Worm (Caenorhabditis elegans) whole organism, L3 larva: Measurements from ENCODE around the gene nhr-193.

Source experiments
- R02D3.7 ChIP-seq: fragments of 150-350 bp; optimal IDR thresholded peaks from 2 replicates; lab custom pipeline; 2014; ENCODE audit warnings: missing biosample characterization, missing genetic modification characterization
- aly-2 ChIP-seq: fragments of 150-350 bp; optimal IDR thresholded peaks from 2 replicates; lab custom pipeline; 2014; ENCODE audit warnings: missing biosample characterization, missing genetic modification characterization
- ama-1 ChIP-seq: fragments of 150-350 bp; optimal IDR thresholded peaks from 2 replicates; lab custom pipeline; 2018
- ceh-16 ChIP-seq: sonication (generic microtip); optimal IDR thresholded peaks from 2 replicates; lab custom pipeline; 2017; ENCODE audit warnings: missing biosample characterization, missing genetic modification characterization
- ceh-28 ChIP-seq: fragments of 150-350 bp; optimal IDR thresholded peaks from 2 replicates; lab custom pipeline; 2014; ENCODE audit warnings: missing biosample characterization, missing genetic modification reagents, missing genetic modification characterization
- egl-27 ChIP-seq: sonication (generic microtip); optimal IDR thresholded peaks from 4 replicates; lab custom pipeline; 2017; ENCODE audit warnings: missing biosample characterization, missing genetic modification reagents, missing genetic modification characterization
- elt-2 ChIP-seq: sonication (generic microtip); optimal IDR thresholded peaks from 2 replicates; lab custom pipeline; 2016; ENCODE audit warnings: missing genetic modification reagents, mild to moderate bottlenecking, missing genetic modification characterization, missing compliant biosample characterization
- elt-3 ChIP-seq, 3 experiments: fragments of 150-350 bp in 1 of 3; sonication (generic microtip) in 2 of 3; optimal IDR thresholded peaks; 2 replicates in 2 of 3; 4 replicates in 1 of 3; lab custom pipeline; 2014 to 2017; ENCODE audit warnings: missing biosample characterization in 3 of 3, missing genetic modification characterization in 3 of 3
- eor-1 ChIP-seq, 2 experiments: fragments of 150-350 bp; optimal IDR thresholded peaks; 2 replicates each; lab custom pipeline; 2014 to 2018; ENCODE audit warnings: missing biosample characterization in 2 of 2, missing genetic modification characterization in 2 of 2
- fkh-2 ChIP-seq: fragments of 150-350 bp; optimal IDR thresholded peaks from 2 replicates; lab custom pipeline; 2014; ENCODE audit warnings: missing biosample characterization, missing genetic modification reagents, missing genetic modification characterization
- hmg-11 ChIP-seq: sonication (generic microtip); optimal IDR thresholded peaks from 2 replicates; lab custom pipeline; 2016; ENCODE audit warnings: missing genetic modification characterization, missing compliant biosample characterization
- jun-1 ChIP-seq: fragments of 150-350 bp; optimal IDR thresholded peaks from 2 replicates; lab custom pipeline; 2014; ENCODE audit warnings: missing biosample characterization, missing genetic modification reagents, missing genetic modification characterization
- lin-15B ChIP-seq: fragments of 150-350 bp; optimal IDR thresholded peaks from 2 replicates; lab custom pipeline; 2014; ENCODE audit warnings: missing biosample characterization, missing genetic modification characterization
- lin-39 ChIP-seq: fragments of 150-350 bp; optimal IDR thresholded peaks from 2 replicates; lab custom pipeline; 2018; ENCODE audit warnings: missing biosample characterization, missing genetic modification reagents, missing genetic modification characterization
- lsy-12 ChIP-seq: sonication (generic microtip); optimal IDR thresholded peaks from 2 replicates; lab custom pipeline; 2016; ENCODE audit warnings: mild to moderate bottlenecking, missing genetic modification characterization, missing compliant biosample characterization
- mdl-1 ChIP-seq: fragments of 150-350 bp; optimal IDR thresholded peaks from 2 replicates; lab custom pipeline; 2014; ENCODE audit warnings: missing biosample characterization, missing genetic modification characterization
- mml-1 ChIP-seq: fragments of 150-350 bp; sonication (generic microtip); optimal IDR thresholded peaks from 3 replicates; lab custom pipeline; 2014; ENCODE audit warnings: missing biosample characterization, missing genetic modification characterization
- nfya-1 ChIP-seq: sonication (generic microtip); optimal IDR thresholded peaks from 2 replicates; lab custom pipeline; 2017; ENCODE audit warnings: missing genetic modification characterization, mild to moderate bottlenecking, missing compliant biosample characterization, antibody characterized with exemption, moderate library complexity; ENCODE audit not compliant: insufficient read depth
- nhr-11 ChIP-seq: fragments of 150-350 bp; optimal IDR thresholded peaks from 2 replicates; lab custom pipeline; 2014; ENCODE audit warnings: missing biosample characterization, missing genetic modification characterization
- nhr-23 ChIP-seq: fragments of 150-350 bp; optimal IDR thresholded peaks from 2 replicates; lab custom pipeline; 2014; ENCODE audit warnings: missing biosample characterization, missing genetic modification reagents, missing genetic modification characterization
- nhr-237 ChIP-seq: fragments of 150-350 bp; optimal IDR thresholded peaks from 2 replicates; lab custom pipeline; 2014; ENCODE audit warnings: missing biosample characterization, missing genetic modification characterization
- nhr-25 ChIP-seq: sonication (generic microtip); optimal IDR thresholded peaks from 2 replicates; lab custom pipeline; 2017; ENCODE audit warnings: missing biosample characterization, missing genetic modification characterization
- nhr-43 ChIP-seq: sonication (generic microtip); optimal IDR thresholded peaks from 2 replicates; lab custom pipeline; 2016; ENCODE audit warnings: mild to moderate bottlenecking, missing genetic modification characterization, missing compliant biosample characterization; ENCODE audit not compliant: poor library complexity, severe bottlenecking
- nhr-76 ChIP-seq: fragments of 150-350 bp; sonication (generic microtip); optimal IDR thresholded peaks from 5 replicates; lab custom pipeline; 2014; ENCODE audit warnings: missing biosample characterization, missing genetic modification characterization
- nhr-77 ChIP-seq: fragments of 150-350 bp; optimal IDR thresholded peaks from 2 replicates; lab custom pipeline; 2014; ENCODE audit warnings: missing biosample characterization, missing genetic modification characterization
- pha-4 ChIP-seq: fragments of 150-350 bp; optimal IDR thresholded peaks from 2 replicates; lab custom pipeline; 2014; ENCODE audit warnings: missing biosample characterization, missing genetic modification reagents, missing genetic modification characterization
- pqm-1 ChIP-seq: fragments of 150-350 bp; optimal IDR thresholded peaks from 2 replicates; lab custom pipeline; 2017; ENCODE audit warnings: missing biosample characterization, missing genetic modification characterization, inconsistent platforms
- sea-2 ChIP-seq: fragments of 150-350 bp; sonication (generic microtip); optimal IDR thresholded peaks from 4 replicates; lab custom pipeline; 2014; ENCODE audit warnings: missing biosample characterization, missing genetic modification reagents, missing genetic modification characterization
- skn-1 ChIP-seq: fragments of 150-350 bp; optimal IDR thresholded peaks from 2 replicates; lab custom pipeline; 2014; ENCODE audit warnings: missing biosample characterization, missing genetic modification characterization
- snpc-4 ChIP-seq: fragments of 150-350 bp; optimal IDR thresholded peaks from 2 replicates; lab custom pipeline; 2014; ENCODE audit warnings: missing biosample characterization, missing genetic modification characterization
- tbx-2 ChIP-seq: sonication (generic microtip); optimal IDR thresholded peaks from 2 replicates; lab custom pipeline; 2016; ENCODE audit warnings: mild to moderate bottlenecking, missing genetic modification characterization, missing compliant biosample characterization
- zag-1 ChIP-seq: fragments of 150-350 bp; optimal IDR thresholded peaks from 2 replicates; lab custom pipeline; 2014; ENCODE audit warnings: missing biosample characterization, missing genetic modification characterization
- ztf-11 ChIP-seq: fragments of 150-350 bp; optimal IDR thresholded peaks from 2 replicates; lab custom pipeline; 2014; ENCODE audit warnings: missing biosample characterization, missing genetic modification characterization
- ztf-4 ChIP-seq: fragments of 150-350 bp; optimal IDR thresholded peaks from 2 replicates; lab custom pipeline; 2014; ENCODE audit warnings: missing biosample characterization, missing genetic modification characterization

Gene nhr-193

DNA sequence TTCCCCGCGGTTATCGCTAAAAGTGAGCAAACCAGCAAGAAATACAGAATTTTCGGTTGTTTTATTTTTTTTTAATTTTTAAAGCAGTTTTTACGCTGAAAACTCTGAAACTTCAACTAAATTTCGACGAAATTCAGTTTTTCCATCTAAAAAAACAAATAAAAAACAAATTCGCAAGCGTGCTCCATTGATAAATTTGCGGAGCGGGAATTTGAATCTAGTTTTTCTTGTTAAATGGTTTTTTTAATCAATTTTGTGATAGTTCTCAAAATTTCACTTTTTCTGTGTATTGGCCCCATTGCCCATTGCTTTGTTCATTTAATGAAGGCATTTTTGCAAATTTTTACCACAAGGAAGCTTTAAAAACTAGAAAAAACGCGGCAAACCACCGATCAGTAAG, 14.7 kb downstream of the nhr-193 start:
- TF ChIP-seq mdl-1 (tag; lab: Kevin White, UChicago) (no peak), nhr-76 (tag; lab: Kevin White, UChicago) (no peak), nhr-25 (tag; lab: Kevin White, UChicago) (no peak), zag-1 (tag; lab: Kevin White, UChicago) (no peak), elt-3 (tag; optimal IDR thresholded peaks at IDR 0.05; lab: Kevin White, UChicago) (no peak), ceh-28 (tag; lab: Kevin White, UChicago) (no peak)

DNA sequence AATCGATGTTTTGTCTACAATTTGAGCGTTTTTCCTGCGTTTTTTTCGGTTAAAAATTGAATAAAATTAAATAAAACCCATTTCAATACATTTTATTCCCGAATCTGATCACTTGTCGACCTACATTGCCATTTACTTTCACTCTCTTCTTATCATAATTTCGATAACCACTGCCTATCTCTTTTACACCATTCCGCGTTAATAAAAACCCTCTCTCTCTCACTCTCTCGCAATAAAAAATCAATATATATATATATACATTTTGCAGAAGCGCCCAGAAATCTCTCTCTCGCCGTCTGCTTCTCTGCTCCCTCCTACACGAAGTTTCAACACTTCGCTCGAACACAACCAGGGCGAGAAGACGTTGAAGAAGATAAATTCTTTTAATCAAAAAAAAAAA, 15.1 kb downstream of the nhr-193 start, which contains the start of gene pptr-1:
TSS of gene pptr-1 (plus strand) at position 269 of the 400 bp plus-strand sequence.
- TF ChIP-seq nhr-23 (peak; percentile 58), ama-1 (lab: Kevin White, UChicago) (no peak), ceh-28 (tag; lab: Kevin White, UChicago) (peak; percentile 72), pha-4 (tag; lab: Kevin White, UChicago) (peak; percentile 33), elt-3 (tag; optimal IDR thresholded peaks at IDR 0.05; lab: Kevin White, UChicago) (peak in 1 of 3 experiments; percentile 39), nhr-237 (tag; lab: Kevin White, UChicago) (no peak), nfya-1 (tag; lab: Kevin White, UChicago) (peak; percentile 47), elt-2 (tag; lab: Kevin White, UChicago) (peak; percentile 71), ztf-11 (tag; lab: Kevin White, UChicago) (no peak), pqm-1 (peak; percentile 50)
- TF ChIP-seq, all 47 proteins: peak for 7

DNA sequence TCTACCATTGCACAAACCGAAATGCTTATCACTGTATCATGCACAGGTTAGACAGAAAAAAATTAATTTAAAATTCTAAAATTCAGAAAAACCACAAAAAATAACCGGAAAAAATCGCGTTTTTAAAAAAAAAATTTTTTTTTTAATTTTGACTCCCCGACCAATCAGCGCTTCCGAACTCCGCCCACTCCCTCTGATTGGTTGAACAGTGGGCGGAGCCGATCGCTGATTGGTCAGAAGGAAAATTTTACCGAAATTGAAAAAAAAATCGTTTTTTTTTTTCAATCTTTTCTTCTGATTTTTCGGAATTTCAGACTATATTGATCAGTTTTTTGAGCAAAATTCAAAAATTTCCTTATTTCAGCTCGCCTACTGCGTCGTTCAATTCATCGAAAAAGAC, 19.2 kb downstream of the nhr-193 start:
- TF ChIP-seq nfya-1 (tag; lab: Kevin White, UChicago) (peak; percentile 100), nhr-77 (tag; lab: Kevin White, UChicago) (no peak), nhr-23 (no peak), lin-39 (tag; lab: Kevin White, UChicago) (no peak), sea-2 (GFP tag; lab: Kevin White, UChicago) (no peak), ceh-28 (tag; lab: Kevin White, UChicago) (no peak)

DNA sequence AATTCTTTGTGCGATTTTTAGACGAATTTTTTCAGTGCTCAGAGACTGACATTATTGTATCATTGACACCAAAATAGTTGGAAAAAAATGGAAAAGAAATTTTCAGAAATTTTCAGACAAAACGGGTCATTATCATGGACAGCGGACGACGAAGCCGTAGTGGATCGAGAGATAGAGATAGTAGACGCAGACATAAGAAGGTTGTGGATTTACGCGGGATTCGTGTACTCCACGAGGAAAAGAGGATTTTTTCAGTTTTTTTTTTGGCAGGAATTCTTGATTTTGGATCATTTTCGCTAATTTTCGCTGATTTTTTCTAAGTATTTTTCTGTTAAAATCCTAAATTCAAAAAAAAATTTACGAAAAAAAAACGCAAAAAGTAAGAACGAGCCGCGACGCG, 25.5 kb downstream of the nhr-193 start, which contains the start of gene W08G11.3:
TSS of gene W08G11.3 (plus strand) at position 107 of the 400 bp plus-strand sequence.
- TF ChIP-seq ama-1 (lab: Kevin White, UChicago), result no peak
- TF ChIP-seq hmg-11 (tag; lab: Kevin White, UChicago), result peak; percentile 1
- TF ChIP-seq R02D3.7 (tag; lab: Kevin White, UChicago), result peak; percentile 37
- TF ChIP-seq jun-1, result no peak
- no peak for TF ChIP-seq nhr-237 (tag; lab: Kevin White, UChicago)
- TF ChIP-seq aly-2 (tag; lab: Kevin White, UChicago), result peak; percentile 46

DNA sequence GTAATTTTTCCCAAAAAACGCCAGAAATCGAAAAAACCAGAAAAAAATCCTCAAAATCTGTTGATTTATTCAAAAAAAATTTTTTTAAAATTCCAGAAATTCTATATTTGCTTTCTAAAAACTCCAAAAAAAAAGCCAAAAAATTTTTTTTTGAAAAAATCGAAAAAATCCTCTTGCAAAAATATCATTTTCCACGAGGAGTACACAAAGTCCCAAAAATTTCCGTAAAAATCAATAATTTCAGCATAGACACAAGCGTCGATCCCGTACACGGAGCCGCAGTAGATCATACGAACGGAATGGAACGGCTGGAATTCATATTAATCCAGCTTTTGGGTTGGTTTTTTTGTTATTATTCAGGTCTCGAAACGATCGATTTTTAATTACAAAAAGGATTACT, 26.0 kb downstream of the nhr-193 start:
- no peak for TF ChIP-seq jun-1
- no peak for TF ChIP-seq lin-39 (tag; lab: Kevin White, UChicago)
- TF ChIP-seq mml-1 (tag; lab: Kevin White, UChicago), result no peak
- no peak for TF ChIP-seq lin-15B (tag; lab: Kevin White, UChicago)
- TF ChIP-seq ztf-11 (tag; lab: Kevin White, UChicago), result no peak

DNA sequence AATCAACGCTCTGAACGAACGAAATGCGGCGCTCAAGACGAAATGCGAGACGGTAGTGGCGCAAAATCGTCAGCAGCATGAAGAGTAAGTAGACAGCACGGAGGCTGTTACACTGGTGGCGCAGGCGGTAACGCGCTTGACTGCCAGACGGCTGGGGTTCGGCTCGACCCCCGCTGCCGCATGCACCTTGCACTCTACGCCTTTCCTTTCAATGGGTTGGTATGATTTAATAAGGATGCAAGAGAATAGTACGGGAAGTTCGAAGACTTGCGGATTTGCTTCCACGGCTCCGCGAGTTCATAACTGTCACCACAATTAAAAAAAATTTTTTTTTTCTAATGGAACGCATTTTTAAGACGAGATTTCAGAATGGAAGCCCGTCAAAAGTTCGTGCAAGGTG, 27.9 kb downstream of the nhr-193 start:
- TF ChIP-seq pqm-1 (peak; percentile 25), R02D3.7 (tag; lab: Kevin White, UChicago) (no peak), lin-15B (tag; lab: Kevin White, UChicago) (peak; percentile 48), pha-4 (tag; lab: Kevin White, UChicago) (peak; percentile 68), jun-1 (peak; percentile 66), lsy-12 (tag; lab: Kevin White, UChicago) (peak; percentile 71), ceh-16 (tag; lab: Kevin White, UChicago) (no peak), lin-39 (tag; lab: Kevin White, UChicago) (peak; percentile 60), nhr-43 (tag; lab: Kevin White, UChicago) (peak; percentile 73), nhr-76 (tag; lab: Kevin White, UChicago) (no peak), ztf-4 (tag; lab: Kevin White, UChicago) (peak; percentile 21), elt-2 (tag; lab: Kevin White, UChicago) (peak; percentile 71), nhr-25 (tag; lab: Kevin White, UChicago) (peak; percentile 61), elt-3 (tag; optimal IDR thresholded peaks at IDR 0.05; lab: Kevin White, UChicago) (peak in 1 of 3 experiments; percentile 8), egl-27 (tag; lab: Kevin White, UChicago) (no peak), skn-1 (tag; lab: Kevin White, UChicago) (peak; percentile 65), tbx-2 (tag; lab: Kevin White, UChicago) (peak; percentile 63), nhr-23 (peak; percentile 2), fkh-2 (tag; lab: Kevin White, UChicago) (no peak), nhr-11 (tag; lab: Kevin White, UChicago) (no peak), nfya-1 (tag; lab: Kevin White, UChicago) (peak; percentile 64), hmg-11 (tag; lab: Kevin White, UChicago) (peak; percentile 83), eor-1 (tag; optimal IDR thresholded peaks at IDR 0.05; lab: Kevin White, UChicago) (no peak), aly-2 (tag; lab: Kevin White, UChicago) (no peak), snpc-4 (tag; lab: Kevin White, UChicago) (peak; percentile 16)
